Fruit fly (Drosophila melanogaster): Measurements from ENCODE around the gene CG8565.
A peak's percentile ranks its signal among the peaks of the same experiment; 100 is the strongest.

CG8565 gene

dm6 chrX:15788235-15789187 lies 49.1 kb upstream of the CG8565 start, which contains the start of gene Rhp (continued):
- TF ChIP-seq CG4424 (GFP tag; optimal IDR thresholded peaks at IDR 0.05) (peak; percentile 5), bsh (GFP tag; optimal IDR thresholded peaks at IDR 0.05) (peak in 1 of 2 experiments; percentile 65), CG1529 (GFP tag; optimal IDR thresholded peaks at IDR 0.05) (peak; percentile 51), CG34224 (GFP tag; IDR thresholded peaks at IDR 0.05; ENCODE audit: partially characterized antibody) (peak; percentile 27; the same call in 1 of the 3 replicates), CG12769 (tag; optimal IDR thresholded peaks at IDR 0.05) (no peak), exex (tag; optimal IDR thresholded peaks at IDR 0.05) (peak; percentile 46), ac (GFP tag; optimal IDR thresholded peaks at IDR 0.05) (peak; percentile 19), CG11696 (GFP tag; IDR thresholded peaks at IDR 0.05) (no peak), D19A (tag; optimal IDR thresholded peaks at IDR 0.05) (peak; percentile 47), CG6854 (GFP tag; optimal IDR thresholded peaks at IDR 0.05) (no peak), Opbp (GFP tag; IDR thresholded peaks at IDR 0.05; ENCODE audit: partially characterized antibody) (0 out of 3 replicates have a peak, but pooled peaks have one; percentile 14), CG14014 (GFP tag; IDR thresholded peaks at IDR 0.05) (peak; percentile 63; the same call in 1 of the 2 replicates), unpg (GFP tag; optimal IDR thresholded peaks at IDR 0.05) (peak; percentile 51), CG18262 (tag; optimal IDR thresholded peaks at IDR 0.05) (peak; percentile 45)

- TF ChIP-seq Sin3A (optimal IDR thresholded peaks at IDR 0.05) (peak; percentile 15), CG14860 (GFP tag; IDR thresholded peaks at IDR 0.05; ENCODE audit: partially characterized antibody) (peak; percentile 89), CG13287 (GFP tag; IDR thresholded peaks at IDR 0.05; ENCODE audit: partially characterized antibody) (peak; percentile 89), CG3847 (GFP tag; IDR thresholded peaks at IDR 0.05) (peak; percentile 35; the same call in 1 of the 2 replicates), Sry-δ (GFP tag; optimal IDR thresholded peaks at IDR 0.05) (peak; percentile 76), CG1024 (GFP tag; IDR thresholded peaks at IDR 0.05) (peak; percentile 78), mld (GFP tag; IDR thresholded peaks at IDR 0.05; ENCODE audit: partially characterized antibody) (peak; percentile 82), CG16813 (GFP tag; IDR thresholded peaks at IDR 0.05; ENCODE audit: partially characterized antibody) (peak; percentile 97), ato (GFP tag; IDR thresholded peaks at IDR 0.05; ENCODE audit: partially characterized antibody) (peak; percentile 81), lola (GFP tag; optimal IDR thresholded peaks at IDR 0.05) (peak in 1 of 3 experiments; percentile 77), pzg (GFP tag; optimal IDR thresholded peaks at IDR 0.05) (peak; percentile 31), Rfx (GFP tag; IDR thresholded peaks at IDR 0.05) (0 out of 2 replicates have a peak, but pooled peaks have one; percentile 27), amos (GFP tag; IDR thresholded peaks at IDR 0.05; ENCODE audit: partially characterized antibody) (peak; percentile 93), inv (GFP tag; IDR thresholded peaks at IDR 0.05; ENCODE audit: partially characterized antibody) (peak; percentile 95), zen2 (GFP tag; IDR thresholded peaks at IDR 0.05; ENCODE audit: partially characterized antibody) (peak; percentile 75; the same call in 2 of the 3 replicates), CG8290 (GFP tag; optimal IDR thresholded peaks at IDR 0.05) (peak; percentile 74), CG8290 (tag; optimal IDR thresholded peaks at IDR 0.05) (peak in 1 of 2 experiments; percentile 63), unc-4 (GFP tag; IDR thresholded peaks at IDR 0.05; ENCODE audit: partially characterized antibody) (peak; percentile 85), crp (GFP tag; optimal IDR thresholded peaks at IDR 0.05) (peak in 1 of 2 experiments; percentile 27), CG14710 (tag; optimal IDR thresholded peaks at IDR 0.05) (peak; percentile 4), CG7357 (GFP tag; IDR thresholded peaks at IDR 0.05) (peak; percentile 96), chinmo (GFP tag; IDR thresholded peaks at IDR 0.05; ENCODE audit: partially characterized antibody) (peak; percentile 86; the same call in 1 of the 4 replicates), Med (GFP tag) (peak; percentile 3), Doc3 (GFP tag; IDR thresholded peaks at IDR 0.05; ENCODE audit: partially characterized antibody) (peak; percentile 82), CG9932 (GFP tag; IDR thresholded peaks at IDR 0.05) (peak; percentile 35; the same call in 1 of the 2 replicates), vnd (GFP tag; IDR thresholded peaks at IDR 0.05; ENCODE audit: partially characterized antibody) (peak; percentile 90), row (GFP tag; IDR thresholded peaks at IDR 0.05) (peak; percentile 77), CG6791 (GFP tag; IDR thresholded peaks at IDR 0.05; ENCODE audit: partially characterized antibody) (peak; percentile 97), sens (GFP tag) (peak; percentile 31), ssp (GFP tag; IDR thresholded peaks at IDR 0.05) (peak; percentile 98), Dref (GFP tag; IDR thresholded peaks at IDR 0.05) (peak; percentile 79)
These were observed 41.6 kb upstream of the CG8565 start, which contains the start of gene sordd1 for dm6 chrX:15795951-15796443. Gene sordd1 (minus strand): TSS chrX:15796028.

Data from whole organism, embryonic.